Fruit fly (Drosophila melanogaster) whole organism, prepupa: ENCODE results near the gene CAHbeta.

Source experiments
- Blimp-1 ChIP-seq: fragments of 200-800 bp; sonication (Bioruptor generic); optimal IDR thresholded peaks from 3 replicates; lab custom pipeline; 2017; ENCODE audit warnings: missing biosample characterization, missing genetic modification characterization, mild to moderate bottlenecking, moderate library complexity, missing genetic modification reagents
- CG10631 ChIP-seq: fragments of 200-800 bp; sonication (Bioruptor generic); optimal IDR thresholded peaks from 2 replicates; lab custom pipeline; 2016; ENCODE audit warnings: missing biosample characterization, missing genetic modification characterization
- CG10669 ChIP-seq: fragments of 200-800 bp; sonication (Bioruptor generic); optimal IDR thresholded peaks from 3 replicates; lab custom pipeline; 2018; ENCODE audit warnings: missing biosample characterization, mild to moderate bottlenecking, missing genetic modification characterization, moderate library complexity
- CG11294 ChIP-seq: fragments of 200-800 bp; sonication (Bioruptor generic); IDR thresholded peaks from 2 replicates; pipeline ENCODE4 v1.3.6; 2022; ENCODE audit warnings: missing biosample characterization, missing genetic modification characterization
- CG11762 ChIP-seq: fragments of 200-800 bp; sonication (Bioruptor generic); optimal IDR thresholded peaks from 3 replicates; lab custom pipeline; 2016; ENCODE audit warnings: missing biosample characterization, missing genetic modification characterization; ENCODE audit not compliant: insufficient read depth
- CG11902 ChIP-seq: fragments of 200-800 bp; sonication (Bioruptor generic); optimal IDR thresholded peaks from 3 replicates; lab custom pipeline; 2016; ENCODE audit warnings: missing biosample characterization, missing genetic modification characterization
- CG15336 ChIP-seq: fragments of 200-800 bp; sonication (Bioruptor generic); IDR thresholded peaks from 2 replicates; pipeline ENCODE4 v1.3.6; 2022; ENCODE audit warnings: missing biosample characterization, missing genetic modification characterization
- CG16779 ChIP-seq: fragments of 200-800 bp; sonication (Bioruptor generic); optimal IDR thresholded peaks from 3 replicates; lab custom pipeline; 2017; ENCODE audit warnings: missing biosample characterization, mild to moderate bottlenecking, missing genetic modification characterization
- CG3032 ChIP-seq: fragments of 200-800 bp; optimal IDR thresholded peaks from 2 replicates; lab custom pipeline; 2019; ENCODE audit warnings: missing biosample characterization, mild to moderate bottlenecking, missing genetic modification characterization, moderate library complexity
- CG31627 ChIP-seq: fragments of 200-800 bp; sonication (Bioruptor generic); optimal IDR thresholded peaks from 3 replicates; lab custom pipeline; 2016; ENCODE audit warnings: missing biosample characterization, missing genetic modification characterization
- CG32006 ChIP-seq: fragments of 200-800 bp; sonication (Bioruptor generic); optimal IDR thresholded peaks from 3 replicates; lab custom pipeline; 2017; ENCODE audit warnings: missing biosample characterization, mild to moderate bottlenecking, missing genetic modification characterization
- CG34406 ChIP-seq: fragments of 200-800 bp; sonication (Bioruptor generic); optimal IDR thresholded peaks from 3 replicates; lab custom pipeline; 2016; ENCODE audit warnings: missing biosample characterization, missing genetic modification characterization
- CG4318 ChIP-seq: fragments of 200-800 bp; sonication (Bioruptor generic); optimal IDR thresholded peaks from 3 replicates; lab custom pipeline; 2017; ENCODE audit warnings: missing biosample characterization, mild to moderate bottlenecking, missing genetic modification characterization
- CG6163 ChIP-seq: fragments of 200-800 bp; sonication (Bioruptor generic); IDR thresholded peaks from 3 replicates; pipeline ENCODE4 v1.3.6; 2022; ENCODE audit warnings: missing biosample characterization, missing genetic modification characterization
- CG6276 ChIP-seq: fragments of 200-800 bp; sonication (Bioruptor generic); optimal IDR thresholded peaks from 2 replicates; lab custom pipeline; 2017; ENCODE audit warnings: missing biosample characterization, mild to moderate bottlenecking, missing genetic modification characterization
- CG6792 ChIP-seq: fragments of 200-800 bp; sonication (Bioruptor generic); optimal IDR thresholded peaks from 3 replicates; lab custom pipeline; 2016; ENCODE audit warnings: missing biosample characterization, missing genetic modification characterization
- CG6808 ChIP-seq: fragments of 200-800 bp; sonication (Bioruptor generic); optimal IDR thresholded peaks from 3 replicates; lab custom pipeline; 2017; ENCODE audit warnings: missing biosample characterization, missing genetic modification characterization, mild to moderate bottlenecking, moderate library complexity, missing genetic modification reagents
- CG6854 ChIP-seq: fragments of 200-800 bp; sonication (Bioruptor generic); optimal IDR thresholded peaks from 2 replicates; lab custom pipeline; 2017; ENCODE audit warnings: missing biosample characterization, mild to moderate bottlenecking, missing genetic modification characterization
- CG7368 ChIP-seq: fragments of 200-800 bp; sonication (Bioruptor generic); optimal IDR thresholded peaks from 3 replicates; lab custom pipeline; 2016; ENCODE audit warnings: missing biosample characterization, missing genetic modification characterization
- CG8119 ChIP-seq: fragments of 200-800 bp; sonication (Bioruptor generic); IDR thresholded peaks from 3 replicates; pipeline ENCODE4 v1.3.6; 2022; ENCODE audit warnings: missing biosample characterization, missing genetic modification characterization
- CG8319 ChIP-seq: fragments of 200-800 bp; sonication (Bioruptor generic); optimal IDR thresholded peaks from 3 replicates; lab custom pipeline; 2016; ENCODE audit warnings: missing biosample characterization, missing genetic modification characterization
- CG8632 ChIP-seq: fragments of 200-800 bp; sonication (Bioruptor generic); optimal IDR thresholded peaks from 3 replicates; lab custom pipeline; 2016; ENCODE audit warnings: missing biosample characterization, missing genetic modification characterization
- CG9139 ChIP-seq: fragments of 200-800 bp; sonication (Bioruptor generic); optimal IDR thresholded peaks from 3 replicates; lab custom pipeline; 2017; ENCODE audit warnings: missing biosample characterization, mild to moderate bottlenecking, missing genetic modification characterization
- Eip75B ChIP-seq: fragments of 200-800 bp; sonication (Bioruptor generic); optimal IDR thresholded peaks from 3 replicates; lab custom pipeline; 2016; ENCODE audit warnings: missing biosample characterization, missing genetic modification characterization
- Eip78C ChIP-seq: fragments of 200-800 bp; sonication (Bioruptor generic); peaks from one replicate; lab custom pipeline; 2016; ENCODE audit warnings: missing biosample characterization, missing genetic modification characterization
- Ets21C ChIP-seq: fragments of 200-800 bp; sonication (Bioruptor generic); optimal IDR thresholded peaks from 3 replicates; lab custom pipeline; 2016; ENCODE audit warnings: missing biosample characterization, missing genetic modification characterization
- Gug ChIP-seq: fragments of 200-800 bp; sonication (Bioruptor generic); IDR thresholded peaks from 2 replicates; pipeline ENCODE4 v1.3.6; 2022; ENCODE audit warnings: missing biosample characterization, missing genetic modification characterization
- Hr38 ChIP-seq: sonication (Bioruptor generic); optimal IDR thresholded peaks from 2 replicates; lab custom pipeline; 2016; ENCODE audit warnings: missing biosample characterization, missing genetic modification characterization
- Hr4 ChIP-seq: fragments of 200-800 bp; sonication (Bioruptor generic); optimal IDR thresholded peaks from 3 replicates; lab custom pipeline; 2016; ENCODE audit warnings: missing biosample characterization, missing genetic modification characterization
- Lpt ChIP-seq: fragments of 200-800 bp; sonication (Bioruptor generic); optimal IDR thresholded peaks from 3 replicates; lab custom pipeline; 2016; ENCODE audit warnings: missing biosample characterization, missing genetic modification characterization
- Met ChIP-seq: fragments of 200-800 bp; sonication (Bioruptor generic); optimal IDR thresholded peaks from 3 replicates; lab custom pipeline; 2016; ENCODE audit warnings: missing biosample characterization, missing genetic modification characterization
- OdsH ChIP-seq: fragments of 200-800 bp; sonication (Bioruptor generic); optimal IDR thresholded peaks from 3 replicates; lab custom pipeline; 2016; ENCODE audit warnings: missing biosample characterization, missing genetic modification characterization
- Smox ChIP-seq: fragments of 200-800 bp; sonication (Bioruptor generic); optimal IDR thresholded peaks from 3 replicates; lab custom pipeline; 2016; ENCODE audit warnings: missing biosample characterization, missing genetic modification characterization
- Sox102F ChIP-seq: fragments of 200-800 bp; sonication (Bioruptor generic); optimal IDR thresholded peaks from 2 replicates; lab custom pipeline; 2016; ENCODE audit warnings: missing biosample characterization, mild to moderate bottlenecking, missing genetic modification characterization
- Sox14 ChIP-seq: fragments of 200-800 bp; sonication (Bioruptor generic); optimal IDR thresholded peaks from 3 replicates; lab custom pipeline; 2016; ENCODE audit warnings: missing biosample characterization, missing genetic modification characterization
- Sox15 ChIP-seq: fragments of 200-800 bp; sonication (Bioruptor generic); optimal IDR thresholded peaks from 3 replicates; lab custom pipeline; 2016; ENCODE audit warnings: missing biosample characterization, missing genetic modification characterization
- achi ChIP-seq: fragments of 200-800 bp; sonication (Bioruptor generic); optimal IDR thresholded peaks from 3 replicates; lab custom pipeline; 2016; ENCODE audit warnings: missing biosample characterization, missing genetic modification characterization
- acj6 ChIP-seq: fragments of 200-800 bp; sonication (Bioruptor generic); optimal IDR thresholded peaks from 3 replicates; lab custom pipeline; 2016; ENCODE audit warnings: missing biosample characterization, missing genetic modification characterization
- cyc ChIP-seq: fragments of 200-800 bp; sonication (Bioruptor generic); optimal IDR thresholded peaks from 3 replicates; lab custom pipeline; 2016; ENCODE audit warnings: missing biosample characterization, missing genetic modification characterization
- dac ChIP-seq: fragments of 200-800 bp; sonication (Bioruptor generic); optimal IDR thresholded peaks from 2 replicates; lab custom pipeline; 2017; ENCODE audit warnings: missing biosample characterization, mild to moderate bottlenecking, missing genetic modification characterization
- dsx ChIP-seq: fragments of 200-800 bp; optimal IDR thresholded peaks from 3 replicates; lab custom pipeline; 2019; ENCODE audit warnings: missing biosample characterization, mild to moderate bottlenecking, missing genetic modification characterization, moderate library complexity; ENCODE audit not compliant: poor library complexity, severe bottlenecking
- esn ChIP-seq: fragments of 200-800 bp; sonication (Bioruptor generic); optimal IDR thresholded peaks from 2 replicates; lab custom pipeline; 2016; ENCODE audit warnings: missing biosample characterization, mild to moderate bottlenecking, missing genetic modification characterization, moderate library complexity
- fd59A ChIP-seq: fragments of 200-800 bp; sonication (Bioruptor generic); optimal IDR thresholded peaks from 2 replicates; lab custom pipeline; 2017; ENCODE audit warnings: missing biosample characterization, mild to moderate bottlenecking, missing genetic modification characterization, missing genetic modification reagents
- fd85E ChIP-seq: fragments of 200-800 bp; sonication (Bioruptor generic); optimal IDR thresholded peaks from 3 replicates; lab custom pipeline; 2016; ENCODE audit warnings: missing biosample characterization, missing genetic modification characterization
- fkh ChIP-seq: fragments of 200-800 bp; sonication (Bioruptor generic); optimal IDR thresholded peaks from 3 replicates; lab custom pipeline; 2017; ENCODE audit warnings: missing biosample characterization, mild to moderate bottlenecking, missing genetic modification characterization, moderate library complexity
- lz ChIP-seq: fragments of 200-800 bp; sonication (Bioruptor generic); optimal IDR thresholded peaks from 3 replicates; lab custom pipeline; 2016; ENCODE audit warnings: missing biosample characterization, missing genetic modification characterization
- net ChIP-seq: fragments of 200-800 bp; sonication (Bioruptor generic); optimal IDR thresholded peaks from 3 replicates; lab custom pipeline; 2016; ENCODE audit warnings: missing biosample characterization, missing genetic modification characterization
- pdm3 ChIP-seq: fragments of 200-800 bp; sonication (Bioruptor generic); optimal IDR thresholded peaks from 3 replicates; lab custom pipeline; 2016; ENCODE audit warnings: missing biosample characterization, missing genetic modification characterization
- salr ChIP-seq, 2 experiments: fragments of 200-800 bp; sonication (Bioruptor generic); optimal IDR thresholded peaks; 3 replicates each; lab custom pipeline; 2016 to 2018; ENCODE audit warnings: missing biosample characterization in 2 of 2, missing genetic modification characterization in 2 of 2, mild to moderate bottlenecking in 1 of 2
- spab ChIP-seq: fragments of 200-800 bp; sonication (Bioruptor generic); optimal IDR thresholded peaks from 2 replicates; lab custom pipeline; 2017; ENCODE audit warnings: missing biosample characterization, mild to moderate bottlenecking, missing genetic modification characterization, missing genetic modification reagents
- ss ChIP-seq, 2 experiments: fragments of 200-800 bp; sonication (Bioruptor generic); optimal IDR thresholded peaks; 2 replicates in 1 of 2; 3 replicates in 1 of 2; lab custom pipeline; 2017 to 2018; ENCODE audit warnings: mild to moderate bottlenecking in 2 of 2, missing biosample characterization in 2 of 2, missing genetic modification characterization in 2 of 2, moderate library complexity in 1 of 2
- svp ChIP-seq: fragments of 200-800 bp; sonication (Bioruptor generic); peaks from one replicate; lab custom pipeline; 2016; ENCODE audit warnings: missing biosample characterization, missing genetic modification characterization
- topi ChIP-seq: fragments of 200-800 bp; sonication (Bioruptor generic); optimal IDR thresholded peaks from 3 replicates; lab custom pipeline; 2016; ENCODE audit warnings: missing biosample characterization, missing genetic modification characterization

CAHbeta gene

DNA sequence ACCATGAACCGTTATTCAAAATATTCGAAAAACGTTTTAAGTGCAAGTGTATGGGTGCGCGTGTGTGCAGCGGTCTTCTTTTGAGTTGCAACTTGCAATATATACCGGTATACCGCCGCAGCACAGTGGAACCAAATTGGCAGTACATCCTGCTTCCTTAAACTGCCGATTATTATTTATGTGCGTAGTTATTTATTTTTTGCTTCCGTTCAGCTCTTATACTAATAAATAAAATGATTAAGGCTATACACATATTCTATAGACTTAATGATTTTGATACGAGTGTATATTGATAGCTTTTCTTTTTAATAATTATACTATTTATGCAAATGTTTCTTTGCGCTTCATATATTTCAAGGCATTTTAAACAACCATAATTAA, 10.7 kb upstream of the CAHbeta start:
- TF ChIP-seq CG7368 (GFP tag; lab: Kevin White, UChicago) = no peak
- no peak for TF ChIP-seq dsx (GFP tag; lab: Kevin White, UChicago)
- no peak for TF ChIP-seq topi (GFP tag; lab: Kevin White, UChicago)
- peak; percentile 28 for TF ChIP-seq Sox102F (GFP tag; lab: Kevin White, UChicago)
- peak; percentile 20 for TF ChIP-seq OdsH (GFP tag; lab: Kevin White, UChicago)
- no peak for TF ChIP-seq Sox14 (GFP tag; lab: Kevin White, UChicago)
- TF ChIP-seq Smox (GFP tag; lab: Kevin White, UChicago) = peak; percentile 41
- TF ChIP-seq CG8632 (GFP tag; lab: Kevin White, UChicago) = peak; percentile 5
- TF ChIP-seq CG9139 (GFP tag; lab: Kevin White, UChicago) = no peak
- no peak for TF ChIP-seq Sox15 (GFP tag; lab: Kevin White, UChicago)
- TF ChIP-seq CG6276 (GFP tag; lab: Kevin White, UChicago) = no peak
- no peak for TF ChIP-seq CG3032 (tag; lab: Kevin White, UChicago)
- no peak for TF ChIP-seq CG6808 (GFP tag; lab: Kevin White, UChicago)
- no peak for TF ChIP-seq CG34406 (GFP tag; lab: Kevin White, UChicago)
- TF ChIP-seq CG10631 (GFP tag; lab: Kevin White, UChicago) = no peak
- no peak for TF ChIP-seq Blimp-1 (GFP tag; lab: Kevin White, UChicago)
- TF ChIP-seq esn = peak; percentile 46
- no peak for TF ChIP-seq CG4318 (GFP tag; lab: Kevin White, UChicago)
- peak; percentile 13 for TF ChIP-seq Hr4 (GFP tag; lab: Kevin White, UChicago)
- TF ChIP-seq acj6 (GFP tag; lab: Kevin White, UChicago) = peak; percentile 13
- no peak for TF ChIP-seq CG11902 (GFP tag; lab: Kevin White, UChicago)
- peak; percentile 57 for TF ChIP-seq Met
- peak; percentile 15 for TF ChIP-seq pdm3 (GFP tag; lab: Kevin White, UChicago)
- no peak for TF ChIP-seq Ets21C (GFP tag; lab: Kevin White, UChicago)
- no peak for TF ChIP-seq fd59A
- no peak for TF ChIP-seq Gug (GFP tag; lab: Robert Waterston, UW)
- no peak for TF ChIP-seq CG8319 (GFP tag; lab: Kevin White, UChicago)
- TF ChIP-seq CG6792 = no peak
- TF ChIP-seq achi (GFP tag; lab: Kevin White, UChicago) = no peak
- TF ChIP-seq CG10669 (GFP tag; lab: Kevin White, UChicago) = no peak
- peak; percentile 34; the same call in 1 of the 3 replicates for TF ChIP-seq CG6163 (GFP tag; lab: Robert Waterston, UW)
- no peak for TF ChIP-seq spab
- no peak for TF ChIP-seq CG11762 (GFP tag; lab: Kevin White, UChicago)
- TF ChIP-seq CG8119 (GFP tag; lab: Robert Waterston, UW) = no peak
- no peak for TF ChIP-seq Hr38 (GFP tag; lab: Kevin White, UChicago)
- peak; percentile 50 for TF ChIP-seq CG32006
- TF ChIP-seq salr (GFP tag; optimal IDR thresholded peaks at IDR 0.05; lab: Kevin White, UChicago) = no peak
- no peak for TF ChIP-seq cyc (GFP tag; lab: Kevin White, UChicago)
- no peak for TF ChIP-seq ss (GFP tag; optimal IDR thresholded peaks at IDR 0.05; lab: Kevin White, UChicago)
- TF ChIP-seq lz = peak; percentile 10
- no peak for TF ChIP-seq net (GFP tag; lab: Kevin White, UChicago)
- peak; percentile 75 for TF ChIP-seq Eip78C (GFP tag; lab: Kevin White, UChicago)
- TF ChIP-seq CG16779 = no peak
- TF ChIP-seq fkh (GFP tag; lab: Kevin White, UChicago) = no peak
- no peak for TF ChIP-seq dac (GFP tag; lab: Kevin White, UChicago)
- peak; percentile 76 for TF ChIP-seq svp (GFP tag; lab: Kevin White, UChicago)
- no peak for TF ChIP-seq CG11294 (GFP tag; lab: Robert Waterston, UW)
- no peak for TF ChIP-seq Lpt
- no peak for TF ChIP-seq CG31627
- TF ChIP-seq fd85E = no peak
- no peak for TF ChIP-seq Eip75B (GFP tag; lab: Kevin White, UChicago)
- no peak for TF ChIP-seq CG15336 (GFP tag; lab: Robert Waterston, UW)
- no peak for TF ChIP-seq CG6854 (GFP tag; lab: Kevin White, UChicago)
